Worm (Caenorhabditis elegans): Measurements from ENCODE around the gene cyl-1.

The cyl-1 gene

ce11 chrV:11976734-11977133, 16.8 kb downstream of the cyl-1 start:
- no peak for TF ChIP-seq unc-62 (GFP tag; optimal IDR thresholded peaks at IDR 0.05)

DNA sequence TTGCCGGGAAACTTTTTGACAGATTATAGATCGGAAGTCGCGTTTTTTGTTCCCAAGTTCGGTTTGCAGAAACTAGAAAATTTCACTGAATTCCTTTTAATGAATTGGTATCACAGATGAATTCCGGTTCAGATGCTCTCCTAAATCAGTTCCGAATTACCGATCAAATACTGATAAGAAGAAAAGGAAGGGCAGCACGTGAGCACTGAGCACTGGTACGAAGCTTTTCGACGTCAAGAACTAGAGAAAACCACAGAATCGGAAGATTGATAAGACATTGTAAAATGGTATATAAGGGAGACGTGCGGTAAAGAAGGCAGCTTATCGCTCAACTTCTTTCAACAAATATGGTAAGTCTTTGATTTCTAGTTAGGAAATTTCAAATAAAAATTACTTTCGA, 18.3 kb downstream of the cyl-1 start, which contains the start of gene cpr-1:
cpr-1 (plus strand) TSS at position 319 of the 400 bp plus-strand sequence.
- TF ChIP-seq unc-62 (GFP tag; optimal IDR thresholded peaks at IDR 0.05): no peak

DNA sequence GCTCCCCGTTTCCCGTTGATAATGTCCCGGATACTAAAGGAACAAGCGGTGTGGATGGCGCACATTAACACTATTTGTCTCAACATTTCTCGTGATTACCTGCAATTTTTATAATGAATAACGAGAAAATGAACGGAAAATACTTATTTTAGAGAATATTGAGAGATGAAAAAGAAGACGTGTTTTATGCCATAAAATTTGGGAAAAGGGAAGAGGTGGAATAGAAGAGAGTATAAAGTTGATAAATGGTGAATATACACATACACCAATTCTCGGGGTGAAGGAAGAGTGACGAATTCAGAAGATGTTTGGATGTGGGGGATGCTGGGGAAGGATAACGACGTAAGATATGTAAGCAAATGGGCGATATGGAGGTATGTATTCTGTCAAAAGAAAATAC, 28.8 kb downstream of the cyl-1 start, which contains the start of gene F58H1.7:
F58H1.7 (minus strand) TSS at position 101 of the 400 bp plus-strand sequence.
- no peak for TF ChIP-seq unc-62 (GFP tag; optimal IDR thresholded peaks at IDR 0.05)

DNA sequence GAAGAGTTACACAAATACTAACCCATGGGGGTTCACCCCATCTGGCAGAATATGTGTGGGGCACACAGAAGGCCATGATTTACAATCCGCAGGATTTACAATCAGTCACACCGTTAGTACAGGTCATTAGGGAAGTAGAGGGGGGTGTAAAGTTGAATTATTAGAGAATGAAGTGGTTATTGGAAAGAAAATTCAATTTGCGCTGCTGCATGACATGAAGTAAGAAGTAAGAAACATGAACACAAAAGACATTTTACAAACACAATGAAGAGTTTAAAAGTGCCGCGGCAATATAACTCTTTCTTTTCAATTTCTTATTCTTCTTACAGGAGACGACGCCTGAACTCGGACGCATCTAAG, 32.7 kb downstream of the cyl-1 start:
- no peak for TF ChIP-seq unc-62 (GFP tag; optimal IDR thresholded peaks at IDR 0.05)

DNA sequence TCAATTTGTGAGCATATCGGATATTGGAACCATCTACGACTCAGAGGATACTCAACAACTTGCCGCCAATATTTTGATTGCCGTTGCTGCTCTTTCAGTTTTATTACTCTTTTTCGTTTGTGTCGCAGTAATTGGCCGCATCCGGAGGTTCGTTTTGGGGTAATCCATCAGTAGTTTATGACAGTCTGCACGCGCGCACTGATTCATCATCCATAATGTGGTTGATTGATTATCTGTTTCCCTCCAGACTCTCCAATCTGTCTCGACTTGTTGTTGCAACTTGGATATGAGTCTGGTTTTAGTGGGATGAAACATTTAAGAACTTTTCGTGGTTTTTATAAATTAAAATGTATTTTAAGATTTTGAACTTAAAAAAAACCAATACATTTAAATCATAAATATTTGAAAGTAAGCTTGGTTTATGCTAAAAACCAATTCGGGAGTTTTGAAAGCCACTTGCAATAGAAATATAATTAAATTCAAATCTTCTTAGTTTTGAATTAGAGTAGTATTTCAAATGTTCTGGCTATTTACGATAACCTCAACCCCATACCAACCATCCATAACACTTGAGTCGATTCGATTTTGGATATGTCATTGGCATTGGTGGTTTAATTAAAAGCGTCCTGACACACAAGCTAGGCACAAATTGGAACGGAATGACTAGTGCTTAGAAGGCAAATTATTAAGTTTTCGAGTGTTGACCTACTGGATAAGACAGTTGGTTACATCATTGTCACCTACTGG, 33.3 kb downstream of the cyl-1 start:
- no peak for TF ChIP-seq unc-62 (GFP tag; optimal IDR thresholded peaks at IDR 0.05)

DNA sequence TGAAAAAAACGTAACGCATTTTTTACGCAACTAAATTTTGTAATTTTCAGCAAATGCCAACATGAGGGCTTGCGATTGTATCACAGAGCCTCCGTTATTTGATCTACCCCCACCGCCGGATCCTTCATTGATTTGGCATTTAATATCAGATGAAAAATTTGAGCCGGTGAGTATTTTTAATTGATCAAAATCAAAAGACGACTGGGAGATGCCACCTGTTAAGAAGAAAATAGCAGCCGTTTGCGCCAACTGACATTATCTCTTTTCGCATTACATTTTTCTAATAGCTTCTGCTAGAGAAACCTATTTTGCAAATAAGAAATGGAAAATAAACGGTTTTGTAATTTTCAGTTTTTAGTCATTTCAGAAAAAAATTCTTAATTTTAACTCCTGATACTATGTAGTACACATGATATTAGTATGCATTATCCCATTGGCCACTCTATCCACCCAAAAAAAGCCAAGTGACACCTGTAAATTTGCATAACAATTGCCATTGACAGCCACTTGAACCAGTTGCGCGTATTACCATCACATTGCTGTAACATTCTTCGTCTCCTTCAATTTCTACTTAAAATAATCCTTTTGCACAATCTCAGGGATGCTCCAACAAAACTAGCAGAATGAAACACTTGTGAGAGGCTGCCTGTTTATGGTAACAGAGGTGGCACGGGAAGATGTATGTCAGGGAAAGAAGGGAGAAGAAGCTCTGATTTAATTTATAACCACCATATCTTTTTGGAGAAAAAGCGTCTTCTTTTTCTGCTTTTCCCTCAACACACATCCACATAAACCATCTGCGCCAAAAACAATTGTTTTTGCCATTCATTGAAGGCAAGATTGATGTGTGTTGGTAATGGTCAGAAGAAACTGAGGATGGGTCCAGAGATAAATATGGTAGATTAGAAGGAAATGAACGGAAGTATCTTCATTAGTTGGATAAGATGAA, 34.9 kb downstream of the cyl-1 start, which contains the start of gene F58H1.5:
F58H1.5 (plus strand) TSS at position 51 of the 949 bp plus-strand sequence.
- no peak for TF ChIP-seq unc-62 (GFP tag; optimal IDR thresholded peaks at IDR 0.05)

DNA sequence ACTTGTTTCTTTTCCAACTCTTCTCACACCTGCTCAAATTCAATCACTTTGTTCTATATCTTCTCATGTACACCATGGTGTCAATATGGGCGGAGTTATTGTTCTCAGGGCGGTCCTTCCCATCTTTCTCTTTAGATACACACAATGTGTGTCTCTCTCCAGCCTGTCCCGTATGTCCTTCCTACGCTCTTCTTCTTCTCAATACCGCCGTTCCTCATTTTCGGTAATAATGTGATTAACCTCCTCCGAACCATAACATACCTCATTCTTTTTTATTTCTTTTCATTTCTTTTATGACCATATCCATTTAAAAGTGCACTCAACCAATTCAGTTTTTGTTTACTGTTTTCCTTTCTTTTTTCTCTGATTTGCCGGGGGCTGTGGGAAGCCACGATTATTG, 37.9 kb downstream of the cyl-1 start:
- TF ChIP-seq unc-62 (GFP tag; optimal IDR thresholded peaks at IDR 0.05): no peak

ce11 chrV:11953621-11954020, 39.9 kb downstream of the cyl-1 start:
- TF ChIP-seq unc-62 (GFP tag; optimal IDR thresholded peaks at IDR 0.05): no peak

DNA sequence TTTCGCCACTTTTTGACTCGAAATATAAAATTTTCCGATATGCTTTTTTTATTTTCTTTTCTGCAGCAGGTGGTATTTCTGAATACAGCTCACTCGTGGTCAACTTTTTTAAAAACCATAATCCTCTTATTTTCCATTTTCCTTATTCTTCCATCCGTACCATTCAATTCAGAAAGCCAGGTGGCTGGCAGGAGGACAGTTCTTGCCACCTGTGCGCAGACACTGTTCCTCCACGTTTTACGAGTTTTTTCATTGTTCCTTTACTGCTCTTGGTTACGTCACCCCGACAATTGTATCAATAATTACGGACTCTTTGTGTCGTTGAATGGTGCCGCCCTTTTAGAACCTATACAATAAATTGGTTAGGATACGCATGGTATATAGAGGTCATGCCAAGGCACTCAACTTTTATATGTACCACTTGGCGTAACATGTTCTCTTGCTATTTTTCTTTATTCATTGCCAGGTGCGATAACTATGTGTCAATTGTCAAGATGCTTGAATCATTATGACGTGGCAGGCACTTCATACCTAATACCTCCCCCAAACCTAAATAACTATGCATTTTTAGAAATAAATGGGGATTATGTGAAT, 40.6 kb downstream of the cyl-1 start:
- no peak for TF ChIP-seq unc-62 (GFP tag; optimal IDR thresholded peaks at IDR 0.05)

ce11 chrV:11951227-11951626, 42.3 kb downstream of the cyl-1 start:
- TF ChIP-seq unc-62 (GFP tag; optimal IDR thresholded peaks at IDR 0.05): no peak

DNA sequence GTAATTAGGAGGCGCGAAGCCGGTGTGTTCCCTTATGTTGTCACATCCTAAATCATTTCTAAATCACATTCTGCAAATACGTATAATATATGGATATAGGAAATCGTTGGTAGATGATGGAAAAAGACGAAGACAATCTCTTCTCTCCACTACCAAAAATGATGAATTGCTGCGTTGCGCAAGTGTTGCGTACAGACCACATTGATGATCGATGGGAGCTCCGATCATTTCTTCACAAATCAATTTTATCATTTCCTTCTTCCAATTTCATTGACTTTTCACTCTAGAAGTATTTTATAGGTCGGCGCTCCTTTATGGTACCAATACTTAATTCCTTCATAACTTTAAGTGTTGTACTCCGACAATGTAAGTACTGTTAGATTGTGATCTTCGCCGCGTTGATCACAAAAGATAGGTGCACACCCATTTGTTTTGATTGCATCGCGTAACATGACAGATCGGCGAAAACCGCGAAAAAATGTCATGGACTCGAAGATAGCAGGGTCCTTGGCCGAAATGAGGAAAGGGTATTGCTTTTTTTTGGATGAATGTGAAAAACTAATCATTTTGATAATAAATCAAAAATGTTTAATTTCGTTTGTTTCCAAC, 43.9 kb downstream of the cyl-1 start:
- no peak for TF ChIP-seq unc-62 (GFP tag; optimal IDR thresholded peaks at IDR 0.05)

- no peak for TF ChIP-seq unc-62 (GFP tag; optimal IDR thresholded peaks at IDR 0.05)
Observed at ce11 chrV:11948581-11948980, 44.9 kb downstream of the cyl-1 start.

ce11 chrV:11947414-11947954, 46.0 kb downstream of the cyl-1 start:
- no peak for TF ChIP-seq unc-62 (GFP tag; optimal IDR thresholded peaks at IDR 0.05)

- no peak for TF ChIP-seq unc-62 (GFP tag; optimal IDR thresholded peaks at IDR 0.05)
Observed at ce11 chrV:11946818-11947217, 46.7 kb downstream of the cyl-1 start.

DNA sequence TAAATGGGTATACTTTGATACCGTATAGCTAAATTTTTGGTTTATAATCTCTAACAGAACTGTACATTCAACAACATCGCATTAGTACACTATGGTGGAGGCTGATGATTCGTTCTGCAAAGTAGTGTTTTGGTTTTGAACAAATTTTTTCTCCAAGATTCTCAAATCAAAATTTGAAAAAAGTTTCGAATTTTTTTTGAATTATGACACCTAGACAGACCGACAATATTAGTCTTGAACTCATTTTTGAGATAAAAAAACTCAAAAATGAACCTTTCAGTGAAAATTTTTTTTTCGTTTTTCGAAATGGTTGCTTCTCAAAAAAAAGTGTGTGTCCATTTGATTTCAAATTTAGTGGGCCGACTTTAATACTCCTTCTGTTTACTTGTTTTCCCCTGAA, 48.1 kb downstream of the cyl-1 start:
- TF ChIP-seq unc-62 (GFP tag; optimal IDR thresholded peaks at IDR 0.05): no peak

DNA sequence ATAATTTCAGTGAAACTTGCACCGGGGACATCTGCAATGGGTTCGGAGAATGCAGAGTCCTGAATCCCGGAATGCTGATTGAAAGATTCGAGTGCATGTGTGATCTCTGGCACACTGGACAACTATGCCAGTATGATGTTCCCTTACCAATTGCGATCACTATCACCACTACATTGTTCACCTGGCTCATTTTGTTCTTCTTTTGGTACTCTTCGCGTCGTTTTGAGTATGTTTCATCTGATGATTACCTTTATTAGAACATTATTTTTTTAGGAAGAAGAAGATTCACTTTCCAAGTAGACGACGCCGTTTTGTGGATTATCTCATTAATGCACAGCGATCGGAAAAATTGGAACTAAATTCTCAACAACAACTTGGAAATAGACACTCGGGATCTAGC, 49.8 kb downstream of the cyl-1 start:
- TF ChIP-seq unc-62 (GFP tag; optimal IDR thresholded peaks at IDR 0.05): no peak
